Worm (Caenorhabditis elegans) whole organism, L2 larva: ENCODE measurements around the gene K09D9.3.

Experiments used
- aly-2 ChIP-seq: fragments of 150-350 bp; optimal IDR thresholded peaks from 2 replicates; lab custom pipeline; 2014; ENCODE audit warnings: missing biosample characterization, missing genetic modification characterization
- elt-3 ChIP-seq: sonication (generic microtip); optimal IDR thresholded peaks from 2 replicates; lab custom pipeline; 2017; ENCODE audit warnings: missing biosample characterization, missing genetic modification characterization
- nhr-237 ChIP-seq: fragments of 150-350 bp; optimal IDR thresholded peaks from 2 replicates; lab custom pipeline; 2014; ENCODE audit warnings: missing biosample characterization, missing genetic modification characterization
- unc-39 ChIP-seq: fragments of 150-350 bp; optimal IDR thresholded peaks from 2 replicates; lab custom pipeline; 2014; ENCODE audit warnings: missing biosample characterization, missing genetic modification characterization

- TF ChIP-seq nhr-237 (tag; lab: Kevin White, UChicago): no peak
- TF ChIP-seq aly-2 (tag; lab: Kevin White, UChicago): no peak
- TF ChIP-seq elt-3 (tag; lab: Kevin White, UChicago): no peak
- TF ChIP-seq unc-39: no peak
Measured at ce11 chrV:4034303-4034702, 15.0 kb downstream of the K09D9.3 start, which contains the start of gene C49G7.7.
